Fruit fly (Drosophila melanogaster) whole organism, embryonic: Measurements from ENCODE around the gene Aps.

Experiments used
- Antp ChIP-seq: fragments of 200-800 bp; sonication (Bioruptor generic); optimal IDR thresholded peaks from 3 replicates; lab custom pipeline; 2016; ENCODE audit warnings: missing biosample characterization, missing genetic modification characterization
- Atf3 ChIP-seq: fragments of 200-800 bp; sonication (Bioruptor generic); optimal IDR thresholded peaks from 3 replicates; lab custom pipeline; 2016; ENCODE audit warnings: missing biosample characterization, missing genetic modification characterization
- Awh ChIP-seq: fragments of 200-800 bp; sonication (Bioruptor generic); IDR thresholded peaks from 2 replicates; pipeline ENCODE4, ENCODE4 v1.3.6; 2022; ENCODE audit warnings: missing biosample characterization, missing genetic modification characterization
- C15 ChIP-seq: fragments of 200-800 bp; sonication (Bioruptor generic); IDR thresholded peaks from 3 replicates; pipeline ENCODE4 v1.3.6; 2022; ENCODE audit warnings: missing biosample characterization, missing genetic modification characterization
- CG14441 ChIP-seq: fragments of 200-800 bp; sonication (Bioruptor generic); IDR thresholded peaks from 2 replicates; pipeline ENCODE4 v1.3.6; 2022; ENCODE audit warnings: missing biosample characterization, missing genetic modification characterization
- CG14667 ChIP-seq: fragments of 200-800 bp; sonication (Bioruptor generic); IDR thresholded peaks from 2 replicates; pipeline ENCODE4 v1.3.6; 2022; ENCODE audit warnings: missing biosample characterization, missing genetic modification characterization
- CG15514 ChIP-seq: fragments of 200-800 bp; sonication (Bioruptor generic); optimal IDR thresholded peaks from 3 replicates; lab custom pipeline; 2017; ENCODE audit warnings: missing biosample characterization, missing genetic modification characterization, mild to moderate bottlenecking, moderate library complexity, missing genetic modification reagents
- CG1647 ChIP-seq: fragments of 200-800 bp; sonication (Bioruptor generic); optimal IDR thresholded peaks from 3 replicates; lab custom pipeline; 2016; ENCODE audit warnings: missing biosample characterization, missing genetic modification characterization
- CG17186 ChIP-seq: fragments of 200-800 bp; sonication (Bioruptor generic); optimal IDR thresholded peaks from 3 replicates; lab custom pipeline; 2017; ENCODE audit warnings: missing biosample characterization, missing genetic modification reagents, missing genetic modification characterization
- CG1792 ChIP-seq: fragments of 200-800 bp; sonication (Bioruptor generic); optimal IDR thresholded peaks from 2 replicates; lab custom pipeline; 2016; ENCODE audit warnings: missing biosample characterization, missing genetic modification characterization
- CG1832 ChIP-seq: fragments of 200-800 bp; sonication (Bioruptor generic); optimal IDR thresholded peaks from 2 replicates; lab custom pipeline; 2017; ENCODE audit warnings: missing biosample characterization, mild to moderate bottlenecking, missing genetic modification characterization, inconsistent platforms
- CG3838 ChIP-seq: fragments of 200-800 bp; sonication (Bioruptor generic); optimal IDR thresholded peaks from 3 replicates; lab custom pipeline; 2016; ENCODE audit warnings: missing biosample characterization, missing genetic modification characterization
- CG4328 ChIP-seq: fragments of 200-800 bp; sonication (Bioruptor generic); optimal IDR thresholded peaks from 3 replicates; lab custom pipeline; 2017; ENCODE audit warnings: missing biosample characterization, missing genetic modification reagents, missing genetic modification characterization
- CG4707 ChIP-seq: fragments of 200-800 bp; sonication (Bioruptor generic); optimal IDR thresholded peaks from 2 replicates; lab custom pipeline; 2018; ENCODE audit warnings: missing biosample characterization, mild to moderate bottlenecking, missing genetic modification characterization, moderate library complexity
- CG6765 ChIP-seq: fragments of 200-800 bp; sonication (Bioruptor generic); optimal IDR thresholded peaks from 3 replicates; lab custom pipeline; 2017; ENCODE audit warnings: missing biosample characterization, mild to moderate bottlenecking, missing genetic modification characterization
- CG6791 ChIP-seq: fragments of 200-800 bp; sonication (Bioruptor generic); IDR thresholded peaks from 3 replicates; pipeline ENCODE4 v1.3.6; 2022; ENCODE audit warnings: missing biosample characterization, missing genetic modification characterization; ENCODE audit not compliant: partially characterized antibody
- CG7839 ChIP-seq: fragments of 200-800 bp; sonication (Bioruptor generic); optimal IDR thresholded peaks from 3 replicates; lab custom pipeline; 2018; ENCODE audit warnings: missing biosample characterization, mild to moderate bottlenecking, missing genetic modification characterization, moderate library complexity
- CG7987 ChIP-seq: fragments of 200-800 bp; sonication (Bioruptor generic); optimal IDR thresholded peaks from 2 replicates; lab custom pipeline; 2018; ENCODE audit warnings: missing biosample characterization, mild to moderate bottlenecking, missing genetic modification characterization, moderate library complexity
- CG8478 ChIP-seq: fragments of >200 bp; optimal IDR thresholded peaks from 2 replicates; lab custom pipeline; 2018
- CG8924 ChIP-seq: fragments of 200-800 bp; optimal IDR thresholded peaks from 3 replicates; lab custom pipeline; 2019; ENCODE audit warnings: missing biosample characterization, mild to moderate bottlenecking, missing genetic modification characterization, moderate library complexity
- CG8944 ChIP-seq: fragments of 200-800 bp; sonication (Bioruptor generic); optimal IDR thresholded peaks from 3 replicates; lab custom pipeline; 2016; ENCODE audit warnings: missing biosample characterization, missing genetic modification characterization
- D19B ChIP-seq: fragments of 200-800 bp; sonication (Bioruptor generic); optimal IDR thresholded peaks from 2 replicates; lab custom pipeline; 2017; ENCODE audit warnings: missing biosample characterization, mild to moderate bottlenecking, missing genetic modification characterization
- E2f1 ChIP-seq: fragments of 200-800 bp; sonication (Bioruptor generic); IDR thresholded peaks from 2 replicates; pipeline ENCODE4 v1.3.6; 2022; ENCODE audit warnings: missing biosample characterization, missing genetic modification characterization
- ERR ChIP-seq: fragments of 200-800 bp; sonication (Bioruptor generic); optimal IDR thresholded peaks from 2 replicates; lab custom pipeline; 2016; ENCODE audit warnings: missing biosample characterization, missing genetic modification characterization
- Ets65A ChIP-seq: fragments of 200-800 bp; sonication (Bioruptor generic); peaks from one replicate; lab custom pipeline; 2016; ENCODE audit warnings: missing biosample characterization, missing genetic modification characterization
- GATAe ChIP-seq: fragments of 200-800 bp; sonication (Bioruptor generic); conservative IDR thresholded peaks from 2 replicates; pipeline ENCODE4 v1.3.6; 2022; ENCODE audit warnings: missing biosample characterization, missing genetic modification characterization
- Gug ChIP-seq: fragments of 200-800 bp; sonication (Bioruptor generic); IDR thresholded peaks from 4 replicates; pipeline ENCODE4 v1.3.6; 2022; ENCODE audit warnings: missing biosample characterization, missing genetic modification characterization
- HHEX ChIP-seq: fragments of 200-800 bp; sonication (Bioruptor generic); optimal IDR thresholded peaks from 3 replicates; lab custom pipeline; 2017; ENCODE audit warnings: missing biosample characterization, mild to moderate bottlenecking, missing genetic modification characterization, missing genetic modification reagents
- HLH54F ChIP-seq: fragments of 200-800 bp; sonication (Bioruptor generic); optimal IDR thresholded peaks from 3 replicates; lab custom pipeline; 2016; ENCODE audit warnings: missing biosample characterization, missing genetic modification characterization
- Hmx ChIP-seq: fragments of 200-800 bp; sonication (Bioruptor generic); optimal IDR thresholded peaks from 2 replicates; lab custom pipeline; 2016; ENCODE audit warnings: missing biosample characterization, missing genetic modification characterization
- Hr39 ChIP-seq: fragments of >200 bp; optimal IDR thresholded peaks from 2 replicates; lab custom pipeline; 2017
- Nf-YB ChIP-seq: fragments of 200-800 bp; sonication (Bioruptor generic); optimal IDR thresholded peaks from 3 replicates; lab custom pipeline; 2019; ENCODE audit warnings: missing biosample characterization, mild to moderate bottlenecking, missing genetic modification characterization, moderate library complexity
- aop ChIP-seq: fragments of 200-800 bp; sonication (Bioruptor generic); IDR thresholded peaks from 2 replicates; pipeline ENCODE4 v1.3.6; 2022; ENCODE audit warnings: missing biosample characterization, missing genetic modification characterization
- da ChIP-seq: fragments of 200-800 bp; sonication (Bioruptor generic); optimal IDR thresholded peaks from 2 replicates; lab custom pipeline; 2016; ENCODE audit warnings: missing biosample characterization, missing genetic modification characterization
- gsb ChIP-seq: fragments of 200-800 bp; sonication (Bioruptor generic); IDR thresholded peaks from 2 replicates; pipeline ENCODE4 v1.3.6; 2022; ENCODE audit warnings: missing biosample characterization, missing genetic modification characterization
- gt ChIP-seq: fragments of 200-800 bp; sonication (Bioruptor generic); IDR thresholded peaks from 2 replicates; pipeline ENCODE4 v1.3.6; 2022; ENCODE audit warnings: missing biosample characterization, missing genetic modification characterization
- jigr1 ChIP-seq: fragments of 200-800 bp; sonication (Bioruptor generic); IDR thresholded peaks from 3 replicates; pipeline ENCODE4 v1.3.6; 2022; ENCODE audit warnings: missing biosample characterization, missing genetic modification characterization
- luna ChIP-seq: fragments of 200-800 bp; sonication (Bioruptor generic); optimal IDR thresholded peaks from 2 replicates; lab custom pipeline; 2016; ENCODE audit warnings: missing biosample characterization, missing genetic modification characterization
- maf-S ChIP-seq: fragments of 200-800 bp; sonication (Bioruptor generic); optimal IDR thresholded peaks from 2 replicates; lab custom pipeline; 2016; ENCODE audit warnings: missing biosample characterization, missing genetic modification characterization
- phol ChIP-seq: fragments of 200-800 bp; sonication (Bioruptor generic); optimal IDR thresholded peaks from 3 replicates; lab custom pipeline; 2018; ENCODE audit warnings: missing biosample characterization, mild to moderate bottlenecking, missing genetic modification characterization, moderate library complexity
- ro ChIP-seq: fragments of 200-800 bp; sonication (Bioruptor generic); IDR thresholded peaks from 2 replicates; pipeline ENCODE4 v1.3.6; 2022; ENCODE audit warnings: missing biosample characterization, missing genetic modification characterization
- row ChIP-seq: fragments of 200-800 bp; sonication (Bioruptor generic); IDR thresholded peaks from 3 replicates; pipeline ENCODE4 v1.3.6; 2022; ENCODE audit warnings: missing biosample characterization, missing genetic modification characterization
- seq ChIP-seq: fragments of 200-800 bp; sonication (Bioruptor generic); IDR thresholded peaks from 2 replicates; pipeline ENCODE4 v1.3.6; 2022; ENCODE audit warnings: missing biosample characterization, missing genetic modification characterization
- sna ChIP-seq: fragments of 200-800 bp; sonication (Bioruptor generic); IDR thresholded peaks from 2 replicates; pipeline ENCODE4 v1.3.6; 2022; ENCODE audit warnings: missing biosample characterization, missing genetic modification characterization; ENCODE audit not compliant: partially characterized antibody
- sob ChIP-seq: fragments of 200-800 bp; sonication (Bioruptor generic); IDR thresholded peaks from 2 replicates; pipeline ENCODE4 v1.3.6; 2022; ENCODE audit warnings: missing biosample characterization, missing genetic modification characterization
- sug ChIP-seq: fragments of 200-800 bp; optimal IDR thresholded peaks from 2 replicates; lab custom pipeline; 2019; ENCODE audit warnings: missing biosample characterization, mild to moderate bottlenecking, missing genetic modification characterization, moderate library complexity
- tup ChIP-seq: fragments of 200-800 bp; sonication (Bioruptor generic); optimal IDR thresholded peaks from 2 replicates; lab custom pipeline; 2016; ENCODE audit warnings: missing biosample characterization, mild to moderate bottlenecking, missing genetic modification characterization, moderate library complexity
- tx ChIP-seq: fragments of 200-800 bp; sonication (Bioruptor generic); optimal IDR thresholded peaks from 2 replicates; lab custom pipeline; 2016; ENCODE audit warnings: missing biosample characterization, missing genetic modification characterization
- unpg ChIP-seq: fragments of 200-800 bp; sonication (Bioruptor generic); optimal IDR thresholded peaks from 3 replicates; lab custom pipeline; 2018; ENCODE audit warnings: missing biosample characterization, mild to moderate bottlenecking, missing genetic modification characterization, moderate library complexity
- zen ChIP-seq: fragments of 200-800 bp; sonication (Bioruptor generic); optimal IDR thresholded peaks from 3 replicates; lab custom pipeline; 2018; ENCODE audit warnings: missing biosample characterization, mild to moderate bottlenecking, missing genetic modification characterization, moderate library complexity
- zfh1 ChIP-seq: fragments of 200-800 bp; sonication (Bioruptor generic); IDR thresholded peaks from 3 replicates; pipeline ENCODE4 v1.3.6; 2022; ENCODE audit warnings: missing biosample characterization, missing genetic modification characterization

The Aps gene

DNA sequence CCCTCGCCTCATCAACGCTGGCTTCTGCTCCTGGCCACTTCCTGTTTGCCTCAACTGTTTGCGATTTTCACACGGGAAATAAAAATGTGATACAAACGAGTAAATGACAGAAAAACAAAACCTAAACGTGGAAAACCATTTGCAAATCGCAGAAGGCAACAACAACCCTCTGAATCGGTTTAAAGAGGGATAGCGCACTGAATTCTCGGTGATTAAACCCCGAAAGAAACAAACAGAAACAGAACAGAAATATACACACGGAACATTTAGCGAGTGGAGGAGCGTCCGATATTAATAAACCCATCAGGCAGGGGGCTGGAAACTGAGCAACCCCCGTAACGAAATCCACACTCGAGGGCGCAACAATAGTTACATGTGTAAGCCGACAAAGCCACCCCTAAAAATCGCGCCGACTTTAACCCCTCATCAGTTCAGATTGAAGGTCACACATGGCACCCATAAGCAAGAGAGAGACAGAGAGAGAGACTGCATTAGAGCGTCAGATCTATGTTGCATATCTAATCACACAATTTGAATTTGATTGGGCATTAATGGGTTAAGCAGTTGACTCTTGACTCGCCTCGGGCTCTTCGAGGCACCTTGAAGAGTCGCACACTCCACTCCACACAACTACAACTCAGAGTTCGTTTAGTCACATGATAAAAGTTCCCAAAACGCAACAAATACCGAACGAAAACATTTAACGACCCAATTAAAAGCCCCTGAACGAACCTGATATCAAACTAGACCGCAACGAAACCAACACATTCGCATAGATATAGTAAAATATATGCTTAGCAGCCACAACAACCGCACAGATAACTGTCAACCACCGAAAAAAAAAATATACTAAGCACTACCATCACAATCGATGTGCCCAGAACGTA is 37.0 kb downstream of the Aps start (continued):
- TF ChIP-seq zfh1 (GFP tag; lab: Robert Waterston, UW) (0 out of 3 replicates have a peak, but pooled peaks have one; percentile 43), gsb (GFP tag; lab: Robert Waterston, UW) (no peak), seq (GFP tag; lab: Robert Waterston, UW) (peak; percentile 77), Ets65A (GFP tag; lab: Kevin White, UChicago) (no peak), CG8478 (lab: Kevin White, UChicago) (no peak), CG4328 (GFP tag; lab: Kevin White, UChicago) (no peak), CG3838 (GFP tag; lab: Kevin White, UChicago) (no peak), CG8944 (no peak), CG1647 (no peak), sna (GFP tag; lab: Robert Waterston, UW) (no peak), ro (GFP tag; lab: Robert Waterston, UW) (no peak), jigr1 (GFP tag; lab: Robert Waterston, UW) (no peak), da (GFP tag; lab: Kevin White, UChicago) (no peak), Hr39 (lab: Kevin White, UChicago) (no peak), C15 (GFP tag; lab: Robert Waterston, UW) (no peak), CG4707 (no peak), Awh (peak; percentile 29; the same call in 1 of the 2 replicates), HLH54F (GFP tag; lab: Kevin White, UChicago) (no peak), tx (no peak), D19B (GFP tag; lab: Kevin White, UChicago) (no peak), CG1832 (GFP tag; lab: Kevin White, UChicago) (peak; percentile 46), maf-S (GFP tag; lab: Kevin White, UChicago) (no peak), Antp (GFP tag; lab: Kevin White, UChicago) (peak; percentile 35), zen (tag; lab: Kevin White, UChicago) (no peak), aop (GFP tag; lab: Robert Waterston, UW) (no peak), tup (GFP tag; lab: Kevin White, UChicago) (peak; percentile 4), unpg (GFP tag; lab: Kevin White, UChicago) (no peak), phol (tag; lab: Kevin White, UChicago) (no peak), ERR (peak; percentile 30), Atf3 (GFP tag; lab: Kevin White, UChicago) (no peak), Nf-YB (GFP tag; lab: Kevin White, UChicago) (no peak), CG7987 (GFP tag; lab: Kevin White, UChicago) (no peak), CG14667 (GFP tag; lab: Robert Waterston, UW) (no peak), CG6765 (GFP tag; lab: Kevin White, UChicago) (no peak), sob (GFP tag; lab: Robert Waterston, UW) (peak; percentile 27; the same call in 1 of the 2 replicates), sug (tag; lab: Kevin White, UChicago) (no peak), CG15514 (GFP tag; lab: Kevin White, UChicago) (peak; percentile 10), CG1792 (GFP tag; lab: Kevin White, UChicago) (no peak), GATAe (GFP tag; lab: Robert Waterston, UW) (peak; percentile 42; the same call in 1 of the 2 replicates), luna (GFP tag; lab: Kevin White, UChicago) (no peak), CG7839 (peak; percentile 26), E2f1 (GFP tag; lab: Robert Waterston, UW) (peak; percentile 32; the same call in 1 of the 2 replicates), CG6791 (GFP tag; lab: Robert Waterston, UW) (no peak), CG8924 (tag; lab: Kevin White, UChicago) (no peak), Hmx (no peak), gt (no peak), Gug (peak; percentile 17; the same call in 1 of the 4 replicates), CG17186 (no peak), row (GFP tag; lab: Robert Waterston, UW) (peak; percentile 19; the same call in 1 of the 3 replicates), CG14441 (no peak), HHEX (GFP tag; lab: Kevin White, UChicago) (peak; percentile 16)
